Fruit fly (Drosophila melanogaster) ovary, adult (tissue): ENCODE results near the gene CG42828.

ENCODE experiments used
- CG17801 ChIP-seq: fragments of 200-800 bp; optimal IDR thresholded peaks from 2 replicates; lab custom pipeline; 2019; ENCODE audit warnings: missing biosample characterization, mild to moderate bottlenecking, missing genetic modification characterization, moderate library complexity; ENCODE audit not compliant: partially characterized antibody

Gene CG42828

DNA sequence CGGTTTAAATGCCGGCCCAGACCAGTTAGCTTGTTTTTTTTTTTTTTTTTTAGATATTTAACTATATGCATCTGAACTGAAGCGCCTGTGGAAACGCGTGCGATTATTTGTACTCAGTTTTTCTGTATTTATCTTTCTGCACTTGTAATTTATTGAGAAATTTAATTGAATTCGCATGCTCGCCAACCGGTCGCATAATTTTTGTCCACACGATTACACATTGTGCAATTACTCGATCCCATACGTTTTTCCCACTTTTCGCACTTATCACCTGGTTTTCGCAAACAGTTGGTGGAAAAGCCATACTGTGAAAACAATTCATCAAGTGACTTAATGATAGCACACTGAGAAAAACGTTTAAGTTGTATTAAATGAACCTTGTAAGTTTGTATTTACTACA, 879 bp upstream of the CG42828 start, which contains the start of gene CG42827:
Gene CG42827, plus strand, starts transcription at position 301 of the 400 bp plus-strand sequence.
- no peak for TF ChIP-seq CG17801 (GFP tag; lab: Kevin White, UChicago)

DNA sequence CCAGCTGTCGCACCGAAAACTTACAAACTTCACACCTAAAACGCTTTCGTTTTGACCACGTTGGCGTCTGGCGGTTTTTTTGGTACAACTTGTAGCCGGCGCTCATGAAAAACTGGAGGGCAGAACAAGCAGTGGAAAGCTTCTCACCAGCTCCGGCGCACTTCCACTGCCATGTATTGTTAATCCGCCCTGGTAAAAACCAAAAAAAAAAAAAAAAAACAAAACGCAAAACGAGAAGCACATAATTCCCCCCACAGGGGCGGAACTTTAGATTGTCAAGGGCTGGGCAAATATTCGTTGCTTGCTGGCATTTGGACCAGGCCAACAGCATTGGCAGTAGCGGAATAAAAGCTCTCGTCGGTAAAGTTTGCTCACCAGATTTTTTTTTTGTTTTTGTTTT, 787 bp downstream of the CG42828 start:
- TF ChIP-seq CG17801 (GFP tag; lab: Kevin White, UChicago): peak; percentile 88

DNA sequence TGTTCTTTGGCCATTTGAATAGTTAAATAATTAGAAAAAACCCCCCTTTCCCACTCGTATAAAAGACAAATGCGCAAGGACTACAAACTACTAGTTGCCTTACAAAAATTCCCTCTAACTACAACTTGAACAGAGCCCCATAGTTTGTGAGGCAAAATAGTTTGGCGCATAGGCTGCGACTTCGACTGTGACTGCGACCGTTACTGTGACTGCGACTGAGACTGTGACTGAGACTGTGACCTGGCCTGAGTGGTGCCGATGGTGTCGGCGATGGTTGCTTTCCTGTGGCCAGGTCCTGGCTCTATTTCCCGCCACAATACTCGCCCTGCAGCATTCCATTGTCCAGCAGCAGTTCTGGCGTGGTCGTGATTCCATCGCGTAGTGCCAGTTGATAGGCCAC, 3.8 kb downstream of the CG42828 start:
- TF ChIP-seq CG17801 (GFP tag; lab: Kevin White, UChicago): no peak

DNA sequence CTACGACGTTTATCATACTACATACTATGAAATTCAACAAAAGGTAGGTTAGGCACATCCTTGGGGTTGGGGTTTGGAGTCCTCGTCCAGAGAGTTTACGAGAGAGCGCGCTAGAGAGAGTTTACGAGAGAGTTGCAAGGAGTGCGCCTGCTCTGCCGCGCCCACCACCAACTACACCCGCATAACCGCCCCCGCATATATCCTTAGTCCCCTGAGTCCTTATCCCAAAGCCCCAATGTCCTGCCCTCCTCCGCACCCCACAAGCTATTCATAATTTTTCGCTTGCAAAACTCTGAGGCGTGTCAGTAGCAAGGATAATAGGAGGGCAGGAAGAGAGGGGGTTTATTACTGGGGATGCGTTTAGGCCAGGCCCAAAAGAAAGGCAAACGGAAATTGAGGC, 10.2 kb downstream of the CG42828 start:
- TF ChIP-seq CG17801 (GFP tag; lab: Kevin White, UChicago): no peak

DNA sequence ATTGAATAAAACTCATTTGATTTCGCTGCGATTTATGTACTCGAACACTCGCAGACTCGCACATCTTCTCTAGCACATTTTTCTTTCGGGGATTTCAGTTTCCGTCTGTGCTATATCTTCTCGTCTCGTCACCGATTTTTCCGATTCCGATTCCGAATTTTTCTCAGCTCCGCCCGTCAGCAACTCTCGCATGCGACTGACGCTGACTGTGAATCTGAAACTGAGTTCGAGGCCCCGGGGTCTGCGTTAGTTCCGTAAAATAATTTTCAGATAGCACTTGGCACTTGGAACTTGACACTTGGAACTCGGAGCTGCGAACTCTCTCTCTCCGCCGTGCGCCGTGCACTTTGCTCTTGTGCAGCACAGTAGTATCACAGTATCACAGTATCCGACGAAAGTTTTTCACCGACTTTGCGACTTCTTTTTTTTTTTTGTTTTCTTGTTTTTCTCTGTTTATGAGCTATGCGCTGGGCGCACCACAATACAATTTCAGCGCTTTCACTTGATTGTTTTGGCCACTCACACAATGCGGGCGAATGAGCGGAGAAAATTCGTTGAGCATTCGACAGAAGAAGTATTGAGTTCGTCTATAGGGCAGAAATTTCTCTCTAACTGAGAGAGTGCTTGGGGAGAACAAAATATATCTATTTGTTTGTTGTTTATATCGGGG, 11.2 kb downstream of the CG42828 start, which contains the start of gene CG4393:
Gene CG4393, minus strand, starts transcription at position 187 of the 670 bp plus-strand sequence.
- peak; percentile 49 for TF ChIP-seq CG17801 (GFP tag; lab: Kevin White, UChicago)

DNA sequence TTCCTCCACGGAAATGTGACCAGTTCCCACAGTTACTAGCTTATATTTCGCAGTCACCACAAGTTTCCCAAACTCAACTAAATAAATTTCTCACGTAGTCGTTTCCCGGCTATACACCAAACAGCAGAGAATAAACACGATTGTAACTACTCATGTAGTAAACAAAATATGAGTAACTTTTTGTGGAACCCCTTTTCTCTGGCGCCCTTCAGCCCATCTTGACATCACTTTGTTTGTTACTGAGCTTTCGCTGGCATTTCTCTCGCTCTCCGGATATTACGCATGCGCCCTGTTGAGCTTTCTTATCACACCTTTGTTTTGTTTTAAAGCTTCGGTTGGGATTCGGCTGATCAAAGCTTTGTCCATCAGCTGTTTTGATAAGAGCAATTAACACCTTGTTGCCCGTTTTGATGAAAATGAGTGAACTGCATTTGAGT, 12.5 kb downstream of the CG42828 start:
- TF ChIP-seq CG17801 (GFP tag; lab: Kevin White, UChicago): peak; percentile 6

DNA sequence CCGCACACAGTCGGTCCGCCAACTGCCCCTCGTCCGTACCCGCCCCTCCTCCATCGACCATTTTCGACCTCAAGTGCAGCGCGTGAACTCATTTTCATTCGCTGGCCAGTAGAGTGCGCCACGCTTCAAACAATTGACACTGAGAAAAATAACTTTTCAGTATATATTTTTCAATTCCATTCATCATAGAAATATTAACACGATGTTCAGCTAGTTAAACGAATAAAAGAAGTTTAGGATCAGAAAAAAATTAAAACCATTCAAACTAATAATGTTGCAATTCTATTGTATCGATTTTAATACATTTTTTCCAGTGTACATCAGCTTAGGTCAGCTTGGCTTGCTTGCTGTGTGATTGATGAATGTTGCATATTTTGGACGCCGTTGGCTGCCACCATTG, 13.4 kb downstream of the CG42828 start:
- no peak for TF ChIP-seq CG17801 (GFP tag; lab: Kevin White, UChicago)

DNA sequence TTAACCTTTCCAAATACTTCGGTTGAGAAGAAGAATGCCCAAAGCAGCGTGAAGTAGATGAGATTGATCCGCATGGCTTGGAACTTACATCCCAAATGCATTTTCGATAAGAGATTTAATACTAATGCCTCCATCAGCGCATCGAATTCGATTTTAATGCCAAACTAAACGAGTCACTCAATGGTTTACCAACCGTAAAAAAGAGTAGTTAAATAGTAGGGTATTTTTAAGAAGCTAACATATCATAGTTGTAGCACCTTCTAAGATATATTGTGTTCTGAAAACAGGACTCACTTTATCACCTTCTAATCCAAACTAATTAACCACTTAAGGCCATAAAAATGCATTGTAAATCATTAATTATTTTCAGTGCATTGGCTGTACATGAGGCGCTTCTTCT, 15.3 kb downstream of the CG42828 start, which contains the start of gene CG31515:
Gene CG31515, minus strand, starts transcription at position 101 of the 400 bp plus-strand sequence.
- no peak for TF ChIP-seq CG17801 (GFP tag; lab: Kevin White, UChicago)

DNA sequence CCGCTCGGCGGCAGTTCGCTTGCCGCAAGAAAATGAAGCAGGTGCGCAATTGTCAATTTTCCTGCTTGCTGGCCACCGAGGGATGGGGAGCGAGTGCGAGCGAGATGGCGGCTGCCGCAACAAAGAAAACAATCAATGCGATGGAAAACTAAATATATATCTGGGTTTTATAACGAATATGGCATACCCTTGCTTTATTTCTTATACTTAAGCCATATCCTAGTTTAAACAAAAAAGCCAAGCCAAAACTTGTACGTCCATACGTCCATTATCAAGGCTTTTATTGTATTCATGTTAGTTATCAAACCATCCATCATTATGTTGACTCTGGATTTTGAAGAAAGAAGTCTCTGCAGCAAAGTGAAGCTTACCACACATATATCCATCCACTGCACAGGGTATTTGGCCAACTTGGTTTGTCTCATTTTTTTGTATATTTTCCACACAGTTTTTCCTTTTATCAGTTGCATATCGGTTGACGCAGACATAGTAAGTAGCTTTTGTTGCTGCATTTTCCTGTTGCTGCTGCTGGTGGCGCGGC, 17.3 kb downstream of the CG42828 start:
- TF ChIP-seq CG17801 (GFP tag; lab: Kevin White, UChicago): no peak

DNA sequence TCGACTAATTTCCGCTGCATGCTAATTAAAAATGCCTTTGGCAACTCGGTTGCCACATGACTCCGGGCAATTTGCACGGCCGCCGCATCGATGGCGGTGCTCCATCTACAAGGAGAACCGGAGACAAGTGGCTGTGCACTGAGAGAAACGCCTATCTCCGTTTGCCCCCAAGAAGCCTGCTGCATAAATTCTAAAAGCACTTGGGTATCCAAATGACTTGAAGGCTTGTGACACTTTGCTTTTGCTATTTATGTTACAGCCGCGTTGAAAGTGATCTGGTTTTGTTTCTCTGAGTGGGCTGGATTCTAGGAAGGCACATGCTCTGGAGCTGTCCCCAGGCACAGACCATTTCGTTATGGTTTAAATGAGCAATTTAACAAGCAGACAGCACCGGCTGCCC, 18.7 kb downstream of the CG42828 start:
- TF ChIP-seq CG17801 (GFP tag; lab: Kevin White, UChicago): no peak

DNA sequence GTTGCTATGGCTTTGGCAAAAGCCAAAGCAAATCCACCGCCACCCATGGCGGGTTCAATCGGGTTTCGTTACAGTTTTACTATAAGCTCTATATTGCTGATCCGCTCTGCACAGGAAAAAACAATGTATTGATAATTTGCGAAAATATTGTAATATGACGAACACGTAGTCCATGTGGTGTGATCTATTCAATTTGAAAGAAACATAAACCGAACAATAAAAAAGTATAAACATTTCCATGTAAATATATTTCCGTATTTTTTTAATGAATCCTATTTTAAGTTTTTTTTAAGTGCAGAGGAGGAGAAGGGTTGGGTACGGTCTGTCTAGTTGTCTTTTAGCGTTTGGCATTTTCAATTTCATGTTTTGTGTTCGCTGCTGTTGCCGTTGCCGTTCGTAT, 20.0 kb downstream of the CG42828 start:
- TF ChIP-seq CG17801 (GFP tag; lab: Kevin White, UChicago): no peak

DNA sequence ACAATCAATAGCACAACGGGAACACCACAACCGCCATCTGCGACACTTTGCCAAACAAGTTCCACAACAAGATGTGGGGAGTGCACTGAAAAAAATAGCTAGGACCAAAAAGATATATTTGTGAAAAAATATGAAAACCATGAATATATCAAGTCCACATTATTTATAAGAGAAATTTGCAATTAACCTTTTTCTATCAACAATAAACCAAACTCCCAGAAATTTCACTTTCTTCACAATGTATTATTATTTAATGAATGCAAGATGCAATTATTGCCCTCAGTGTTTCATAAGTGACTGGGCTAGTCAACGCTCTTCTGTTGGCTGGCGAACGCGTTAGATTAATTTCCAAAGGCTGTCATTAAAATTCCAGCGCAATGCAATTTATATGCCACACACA, 22.2 kb downstream of the CG42828 start:
- no peak for TF ChIP-seq CG17801 (GFP tag; lab: Kevin White, UChicago)

DNA sequence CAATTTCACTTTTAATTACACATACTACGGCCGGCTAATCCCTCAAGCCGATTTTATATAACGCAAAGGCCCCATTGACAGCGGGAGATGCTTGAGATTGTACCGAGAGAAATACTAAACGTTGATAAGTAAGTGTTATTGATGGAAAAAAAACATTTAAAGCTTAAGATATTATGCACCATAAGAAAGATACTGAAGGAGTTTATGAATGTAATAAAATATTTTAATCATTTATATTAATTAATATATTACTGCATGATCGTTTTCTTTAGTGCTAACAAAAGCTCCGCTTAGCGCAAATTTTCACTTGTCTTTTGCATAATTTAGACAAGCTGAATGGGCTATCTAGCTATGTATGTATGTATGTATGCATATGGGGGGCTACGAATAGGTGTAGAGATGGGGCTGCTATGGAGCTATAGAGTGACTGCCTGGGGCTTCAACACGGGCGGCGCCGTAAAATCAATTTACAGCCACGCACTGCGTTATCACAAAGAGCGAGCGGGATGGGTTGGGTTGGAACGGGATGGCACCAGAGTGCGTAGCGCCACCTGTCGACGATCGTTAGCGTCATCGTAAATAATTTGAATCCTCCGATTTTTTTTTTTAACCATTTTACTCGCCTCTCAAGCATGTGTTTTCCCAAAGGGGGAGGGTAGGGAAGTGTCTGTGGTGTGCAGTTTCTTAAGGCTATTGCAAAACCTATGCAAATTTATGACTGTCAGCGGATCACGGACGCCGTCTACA, 23.2 kb downstream of the CG42828 start:
- TF ChIP-seq CG17801 (GFP tag; lab: Kevin White, UChicago): no peak

DNA sequence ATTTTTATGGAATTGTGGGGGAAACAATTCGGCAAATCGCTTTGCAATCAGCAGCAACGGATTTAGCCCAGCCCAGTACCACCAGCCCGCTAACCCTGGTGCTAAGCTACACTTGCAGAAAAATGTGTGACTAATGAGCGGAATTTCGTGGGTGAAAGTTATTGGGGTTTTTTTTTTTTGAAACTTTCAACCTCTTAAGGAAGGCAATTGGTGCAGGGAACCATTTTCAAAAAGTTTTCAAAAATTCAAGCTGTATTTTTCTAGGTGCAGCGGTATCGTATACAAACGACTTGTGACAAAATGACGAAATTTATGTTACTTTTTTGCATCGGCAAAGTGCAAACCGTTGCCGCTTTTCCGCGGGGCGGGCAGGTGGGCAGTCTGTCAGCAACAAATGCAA, 25.5 kb downstream of the CG42828 start:
- TF ChIP-seq CG17801 (GFP tag; lab: Kevin White, UChicago): no peak

DNA sequence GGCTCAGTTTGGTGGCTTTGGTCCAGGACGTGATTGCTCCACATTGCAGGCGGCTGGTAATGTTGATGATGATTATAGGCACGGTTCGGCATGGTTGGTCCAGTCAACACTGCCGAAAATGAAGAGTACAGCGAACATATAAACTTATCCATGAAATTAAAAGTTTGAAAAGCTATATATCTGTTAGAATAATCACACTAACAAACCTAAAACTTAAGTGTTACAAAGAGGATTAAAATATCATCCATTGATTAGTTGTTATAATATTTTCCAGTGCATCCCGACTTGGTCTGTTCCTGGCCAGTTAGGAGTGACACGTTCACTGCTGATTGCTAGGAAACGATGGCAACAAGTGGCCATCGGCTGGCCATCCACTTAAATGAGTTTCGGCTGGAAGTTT, 26.2 kb downstream of the CG42828 start:
- no peak for TF ChIP-seq CG17801 (GFP tag; lab: Kevin White, UChicago)
